Fruit fly (Drosophila melanogaster) whole organism, embryonic: ENCODE results near the gene CG31029.

Source experiments
- ATbp ChIP-seq: fragments of 200-800 bp; sonication (Bioruptor generic); optimal IDR thresholded peaks from 2 replicates; lab custom pipeline; 2017; ENCODE audit warnings: missing biosample characterization, mild to moderate bottlenecking, missing genetic modification characterization, missing genetic modification reagents
- B-H1 ChIP-seq: fragments of 200-800 bp; sonication (Bioruptor generic); IDR thresholded peaks from 3 replicates; pipeline ENCODE4 v1.3.6; 2022; ENCODE audit warnings: missing biosample characterization, missing genetic modification characterization
- CG10462 ChIP-seq: fragments of 200-800 bp; sonication (Bioruptor generic); optimal IDR thresholded peaks from 2 replicates; lab custom pipeline; 2016; ENCODE audit warnings: missing biosample characterization, missing genetic modification characterization
- CG10543 ChIP-seq: fragments of 200-800 bp; sonication (Bioruptor generic); optimal IDR thresholded peaks from 3 replicates; lab custom pipeline; 2017; ENCODE audit warnings: missing biosample characterization, mild to moderate bottlenecking, missing genetic modification characterization, moderate library complexity
- CG12219 ChIP-seq: fragments of 200-800 bp; sonication (Bioruptor generic); optimal IDR thresholded peaks from 3 replicates; lab custom pipeline; 2018; ENCODE audit warnings: missing biosample characterization, mild to moderate bottlenecking, missing genetic modification characterization
- CG12769 ChIP-seq: fragments of 200-800 bp; sonication (Bioruptor generic); optimal IDR thresholded peaks from 2 replicates; lab custom pipeline; 2019; ENCODE audit warnings: missing biosample characterization, mild to moderate bottlenecking, missing genetic modification characterization, moderate library complexity
- CG17359 ChIP-seq: fragments of 200-800 bp; sonication (Bioruptor generic); optimal IDR thresholded peaks from 3 replicates; lab custom pipeline; 2018; ENCODE audit warnings: missing biosample characterization, mild to moderate bottlenecking, missing genetic modification characterization, moderate library complexity
- CG18262 ChIP-seq: fragments of 200-800 bp; optimal IDR thresholded peaks from 3 replicates; lab custom pipeline; 2019; ENCODE audit warnings: missing biosample characterization, mild to moderate bottlenecking, missing genetic modification characterization, moderate library complexity
- CG18764 ChIP-seq: fragments of 200-800 bp; sonication (Bioruptor generic); optimal IDR thresholded peaks from 3 replicates; lab custom pipeline; 2016; ENCODE audit warnings: missing biosample characterization, missing genetic modification characterization
- CG32767 ChIP-seq: fragments of 200-800 bp; sonication (Bioruptor generic); IDR thresholded peaks from 2 replicates; pipeline ENCODE4 v1.3.6; 2022; ENCODE audit warnings: missing biosample characterization, missing genetic modification characterization
- CG33557 ChIP-seq: fragments of 200-800 bp; sonication (Bioruptor generic); optimal IDR thresholded peaks from 2 replicates; lab custom pipeline; 2019; ENCODE audit warnings: missing biosample characterization, mild to moderate bottlenecking, missing genetic modification characterization, moderate library complexity
- CG3407 ChIP-seq: fragments of 200-800 bp; sonication (Bioruptor generic); optimal IDR thresholded peaks from 2 replicates; lab custom pipeline; 2018; ENCODE audit warnings: missing biosample characterization, mild to moderate bottlenecking, missing genetic modification characterization
- CG34224 ChIP-seq: fragments of 200-800 bp; sonication (Bioruptor generic); IDR thresholded peaks from 3 replicates; pipeline ENCODE4 v1.3.6; 2022; ENCODE audit warnings: missing biosample characterization, missing genetic modification characterization; ENCODE audit not compliant: partially characterized antibody
- CG3847 ChIP-seq: fragments of 200-800 bp; sonication (Bioruptor generic); IDR thresholded peaks from 2 replicates; pipeline ENCODE4 v1.3.6; 2022; ENCODE audit warnings: missing biosample characterization, missing genetic modification characterization
- CG4328 ChIP-seq: fragments of 200-800 bp; sonication (Bioruptor generic); optimal IDR thresholded peaks from 3 replicates; lab custom pipeline; 2017; ENCODE audit warnings: missing biosample characterization, missing genetic modification reagents, missing genetic modification characterization
- CG9797 ChIP-seq: fragments of 200-800 bp; sonication (Bioruptor generic); optimal IDR thresholded peaks from 3 replicates; lab custom pipeline; 2018; ENCODE audit warnings: missing biosample characterization, mild to moderate bottlenecking, missing genetic modification characterization
- CHES-1-like ChIP-seq: fragments of 200-800 bp; sonication (Bioruptor generic); optimal IDR thresholded peaks from 2 replicates; lab custom pipeline; 2016; ENCODE audit warnings: missing biosample characterization, missing genetic modification characterization
- D19B ChIP-seq: fragments of 200-800 bp; sonication (Bioruptor generic); optimal IDR thresholded peaks from 2 replicates; lab custom pipeline; 2017; ENCODE audit warnings: missing biosample characterization, mild to moderate bottlenecking, missing genetic modification characterization
- Deaf1 ChIP-seq: fragments of 200-800 bp; optimal IDR thresholded peaks from 3 replicates; lab custom pipeline; 2019; ENCODE audit warnings: missing biosample characterization, mild to moderate bottlenecking, missing genetic modification characterization, moderate library complexity
- Doc2 ChIP-seq: fragments of 200-800 bp; sonication (Bioruptor generic); IDR thresholded peaks from 2 replicates; pipeline ENCODE4 v1.3.6; 2022; ENCODE audit warnings: missing biosample characterization, missing genetic modification characterization
- Ets65A ChIP-seq: fragments of 200-800 bp; sonication (Bioruptor generic); peaks from one replicate; lab custom pipeline; 2016; ENCODE audit warnings: missing biosample characterization, missing genetic modification characterization
- HHEX ChIP-seq: fragments of 200-800 bp; sonication (Bioruptor generic); optimal IDR thresholded peaks from 3 replicates; lab custom pipeline; 2017; ENCODE audit warnings: missing biosample characterization, mild to moderate bottlenecking, missing genetic modification characterization, missing genetic modification reagents
- Med ChIP-seq: fragments of 200-800 bp; sonication (Bioruptor generic); peaks from one replicate; lab custom pipeline; 2016; ENCODE audit warnings: missing biosample characterization, missing genetic modification characterization, mild to moderate bottlenecking, inconsistent platforms, moderate library complexity
- Myb ChIP-seq: fragments of 200-800 bp; sonication (Bioruptor generic); optimal IDR thresholded peaks from 2 replicates; lab custom pipeline; 2016; ENCODE audit warnings: missing biosample characterization, missing genetic modification characterization
- Oaz ChIP-seq: fragments of 200-800 bp; sonication (Bioruptor generic); IDR thresholded peaks from 2 replicates; pipeline ENCODE4 v1.3.6; 2022; ENCODE audit warnings: missing biosample characterization, missing genetic modification characterization
- Poxn ChIP-seq: fragments of 200-800 bp; sonication (Bioruptor generic); IDR thresholded peaks from 2 replicates; pipeline ENCODE4 v1.3.6; 2022; ENCODE audit warnings: missing biosample characterization, missing genetic modification characterization
- Ravus ChIP-seq: fragments of 200-800 bp; sonication (Bioruptor generic); IDR thresholded peaks from 2 replicates; pipeline ENCODE4 v1.3.6; 2022; ENCODE audit warnings: missing biosample characterization, missing genetic modification characterization
- Rfx ChIP-seq: fragments of 200-800 bp; sonication (Bioruptor generic); IDR thresholded peaks from 2 replicates; pipeline ENCODE4 v1.3.6; 2022; ENCODE audit warnings: missing biosample characterization, missing genetic modification characterization
- Sry-δ ChIP-seq: fragments of 200-800 bp; sonication (Bioruptor generic); optimal IDR thresholded peaks from 2 replicates; lab custom pipeline; 2016; ENCODE audit warnings: missing biosample characterization, missing genetic modification characterization
- ap ChIP-seq: fragments of 200-800 bp; sonication (Bioruptor generic); IDR thresholded peaks from 2 replicates; pipeline ENCODE4 v1.3.6; 2022; ENCODE audit warnings: missing biosample characterization, missing genetic modification characterization
- crol ChIP-seq: fragments of 200-800 bp; sonication (Bioruptor generic); IDR thresholded peaks from 2 replicates; pipeline ENCODE4 v1.3.6; 2022; ENCODE audit warnings: missing biosample characterization, missing genetic modification characterization
- cwo ChIP-seq: fragments of 200-800 bp; sonication (Bioruptor generic); optimal IDR thresholded peaks from 3 replicates; lab custom pipeline; 2017; ENCODE audit warnings: missing biosample characterization, missing genetic modification characterization, mild to moderate bottlenecking, moderate library complexity, missing genetic modification reagents
- dmrt11E ChIP-seq: fragments of 200-800 bp; sonication (Bioruptor generic); optimal IDR thresholded peaks from 3 replicates; lab custom pipeline; 2018; ENCODE audit warnings: missing biosample characterization, mild to moderate bottlenecking, missing genetic modification characterization, moderate library complexity
- dpn ChIP-seq, 2 experiments: fragments of 200-800 bp; sonication (Bioruptor generic); optimal IDR thresholded peaks; 3 replicates each; lab custom pipeline; 2016; ENCODE audit warnings: missing biosample characterization in 2 of 2, missing genetic modification characterization in 2 of 2
- ftz-f1 ChIP-seq: fragments of 200-800 bp; sonication (Bioruptor generic); optimal IDR thresholded peaks from 2 replicates; lab custom pipeline; 2016; ENCODE audit warnings: missing biosample characterization, missing genetic modification characterization
- insv ChIP-seq, 2 experiments: fragments of 200-800 bp; sonication (Bioruptor generic); optimal IDR thresholded peaks; 3 replicates each; lab custom pipeline; 2016 to 2018; ENCODE audit warnings: missing biosample characterization in 2 of 2, missing genetic modification characterization in 2 of 2
- klu ChIP-seq: fragments of 200-800 bp; sonication (Bioruptor generic); IDR thresholded peaks from 2 replicates; pipeline ENCODE4 v1.3.6; 2022; ENCODE audit warnings: missing biosample characterization, missing genetic modification characterization
- nerfin-1 ChIP-seq: fragments of 200-800 bp; sonication (Bioruptor generic); optimal IDR thresholded peaks from 3 replicates; lab custom pipeline; 2019; ENCODE audit warnings: missing biosample characterization, mild to moderate bottlenecking, missing genetic modification characterization, moderate library complexity
- schlank ChIP-seq: fragments of 200-800 bp; sonication (Bioruptor generic); optimal IDR thresholded peaks from 2 replicates; lab custom pipeline; 2018; ENCODE audit warnings: missing biosample characterization, mild to moderate bottlenecking, missing genetic modification characterization
- sd ChIP-seq: fragments of 200-800 bp; sonication (Bioruptor generic); optimal IDR thresholded peaks from 3 replicates; lab custom pipeline; 2018; ENCODE audit warnings: missing biosample characterization, mild to moderate bottlenecking, missing genetic modification characterization, moderate library complexity
- so ChIP-seq: fragments of 200-800 bp; sonication (Bioruptor generic); IDR thresholded peaks from 3 replicates; pipeline ENCODE4 v1.3.6; 2022; ENCODE audit warnings: missing biosample characterization, missing genetic modification characterization
- sr ChIP-seq: fragments of 200-800 bp; sonication (Bioruptor generic); IDR thresholded peaks from 3 replicates; pipeline ENCODE4 v1.3.6; 2022; ENCODE audit warnings: missing biosample characterization, missing genetic modification characterization
- ttk ChIP-seq: fragments of 200-800 bp; sonication (Bioruptor generic); IDR thresholded peaks from 2 replicates; pipeline ENCODE4 v2.1.2; 2022; ENCODE audit warnings: missing biosample characterization, missing genetic modification characterization
- vfl ChIP-seq: fragments of 200-800 bp; sonication (Bioruptor generic); optimal IDR thresholded peaks from 2 replicates; lab custom pipeline; 2016; ENCODE audit warnings: missing biosample characterization, missing genetic modification characterization

CG31029 gene

dm6 chr3R:30092700-30093044 is 39.5 kb downstream of the CG31029 start (continued):
- TF ChIP-seq CG3407 (GFP tag; lab: Kevin White, UChicago), result peak; percentile 71
- peak; percentile 87 for TF ChIP-seq ATbp (GFP tag; lab: Kevin White, UChicago)
- peak; percentile 49 for TF ChIP-seq Deaf1 (tag; lab: Kevin White, UChicago)
- TF ChIP-seq schlank (tag; lab: Kevin White, UChicago), result peak; percentile 81
- TF ChIP-seq B-H1 (GFP tag; lab: Robert Waterston, UW), result peak; percentile 67; the same call in 2 of the 3 replicates
- peak; percentile 92 for TF ChIP-seq vfl (GFP tag; lab: Kevin White, UChicago)
- peak; percentile 46 for TF ChIP-seq CG10462 (GFP tag; lab: Kevin White, UChicago)
- no peak for TF ChIP-seq insv (GFP tag; optimal IDR thresholded peaks at IDR 0.05; lab: Kevin White, UChicago)
- peak; percentile 76 for TF ChIP-seq klu (GFP tag; lab: Robert Waterston, UW)
- peak; percentile 82 for TF ChIP-seq CG12219 (GFP tag; lab: Kevin White, UChicago)
- peak; percentile 73 for TF ChIP-seq Oaz (GFP tag; lab: Robert Waterston, UW)
- TF ChIP-seq CG3847 (GFP tag; lab: Robert Waterston, UW), result peak; percentile 87
- no peak for TF ChIP-seq CG9797 (GFP tag; lab: Kevin White, UChicago)
- peak; percentile 87 to 88 for TF ChIP-seq dpn (GFP tag; optimal IDR thresholded peaks at IDR 0.05; lab: Kevin White, UChicago)
- TF ChIP-seq HHEX, result peak; percentile 86
- TF ChIP-seq Sry-δ (GFP tag; lab: Kevin White, UChicago), result peak; percentile 49
- TF ChIP-seq CHES-1-like, result peak; percentile 89
- TF ChIP-seq ap, result peak; percentile 78
- TF ChIP-seq Doc2 (GFP tag; lab: Robert Waterston, UW), result peak; percentile 62
- peak; percentile 75 for TF ChIP-seq nerfin-1
- TF ChIP-seq CG18262 (tag; lab: Kevin White, UChicago), result peak; percentile 81
- TF ChIP-seq CG32767, result peak; percentile 81
- TF ChIP-seq Poxn (GFP tag; lab: Robert Waterston, UW), result peak; percentile 78
- TF ChIP-seq Myb (GFP tag; lab: Kevin White, UChicago), result peak; percentile 74
- TF ChIP-seq so, result peak; percentile 88
- TF ChIP-seq CG17359 (tag; lab: Kevin White, UChicago), result peak; percentile 89
- TF ChIP-seq CG34224 (GFP tag; lab: Robert Waterston, UW), result no peak

- peak; percentile 50; the same call in 1 of the 2 replicates for TF ChIP-seq crol (GFP tag; lab: Robert Waterston, UW)
- peak; percentile 62 for TF ChIP-seq cwo (GFP tag; lab: Kevin White, UChicago)
- peak; percentile 84 for TF ChIP-seq ftz-f1 (GFP tag; lab: Kevin White, UChicago)
- TF ChIP-seq CG18764 (GFP tag; lab: Kevin White, UChicago), result no peak
- TF ChIP-seq sr (GFP tag; lab: Robert Waterston, UW), result peak; percentile 88
- TF ChIP-seq CG33557, result no peak
- TF ChIP-seq CG4328 (GFP tag; lab: Kevin White, UChicago), result peak; percentile 53
- no peak for TF ChIP-seq Rfx (GFP tag; lab: Robert Waterston, UW)
- TF ChIP-seq Ravus (GFP tag; lab: Robert Waterston, UW), result no peak
- peak; percentile 13 for TF ChIP-seq CG10543 (GFP tag; lab: Kevin White, UChicago)
- peak; percentile 10 for TF ChIP-seq Ets65A (GFP tag; lab: Kevin White, UChicago)
- TF ChIP-seq D19B (GFP tag; lab: Kevin White, UChicago), result peak; percentile 91
- peak; percentile 64 for TF ChIP-seq Med
- no peak for TF ChIP-seq ttk (GFP tag; lab: Robert Waterston, UW)
- TF ChIP-seq sd (tag; lab: Kevin White, UChicago), result peak; percentile 92
- TF ChIP-seq CG12769, result peak; percentile 81
- TF ChIP-seq dmrt11E (tag; lab: Kevin White, UChicago), result no peak
These were observed 40.1 kb downstream of the CG31029 start for dm6 chr3R:30091795-30092699.
